Worm (Caenorhabditis elegans) whole organism, L4/young adult: Measurements from ENCODE around the gene K09C6.2.

Experiments
- W03F9.2 ChIP-seq: fragments of 150-350 bp; optimal IDR thresholded peaks from 2 replicates; lab custom pipeline; 2014; ENCODE audit warnings: missing biosample characterization, missing genetic modification characterization
- dao-5 ChIP-seq: sonication (generic microtip); optimal IDR thresholded peaks from 2 replicates; lab custom pipeline; 2016; ENCODE audit warnings: missing genotype, missing genetic modification characterization, moderate library complexity, missing compliant biosample characterization
- him-1 ChIP-seq: sonication (generic microtip); optimal IDR thresholded peaks from 2 replicates; lab custom pipeline; 2016; ENCODE audit warnings: missing genotype, missing genetic modification reagents, missing genetic modification characterization, missing compliant biosample characterization

DNA sequence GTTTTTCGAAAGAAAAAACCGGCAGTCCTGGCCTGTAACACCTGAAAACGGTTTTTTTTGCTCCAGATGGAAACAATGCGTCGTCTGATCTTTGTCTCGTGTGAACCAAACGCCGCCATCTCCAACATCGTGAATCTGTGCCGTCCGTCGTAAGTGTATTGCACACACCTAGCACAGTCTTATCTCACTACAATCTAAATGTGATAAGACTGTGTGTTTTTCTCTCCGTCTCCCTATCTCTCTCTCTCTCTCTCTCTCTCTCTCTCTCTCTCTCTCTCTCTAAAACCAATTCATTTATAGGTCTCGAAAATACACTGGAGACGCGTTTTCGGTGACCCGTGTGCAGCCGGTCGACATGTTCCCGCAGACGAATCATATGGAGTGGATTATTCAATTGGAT lies 53.9 kb downstream of the K09C6.2 start:
- TF ChIP-seq him-1, result no peak
- TF ChIP-seq W03F9.2 (tag; lab: Kevin White, UChicago), result no peak
- TF ChIP-seq dao-5, result no peak
